Worm (Caenorhabditis elegans) whole organism, young adult: ENCODE measurements around the gene C08H9.18.

ENCODE experiments used
- B0035.1 ChIP-seq: sonication (generic microtip); optimal IDR thresholded peaks from 2 replicates; lab custom pipeline; 2016; ENCODE audit warnings: missing genetic modification characterization, mild to moderate bottlenecking, missing compliant biosample characterization, missing genotype, missing genetic modification reagents
- F22D6.2 ChIP-seq: sonication (generic microtip); optimal IDR thresholded peaks from 2 replicates; lab custom pipeline; 2016; ENCODE audit warnings: mild to moderate bottlenecking, missing genetic modification characterization, missing compliant biosample characterization
- F33H1.4 ChIP-seq: fragments of 200-800 bp; sonication (Bioruptor generic); IDR thresholded peaks from 2 replicates; pipeline ENCODE4 v1.3.6; 2022; ENCODE audit warnings: missing genetic modification reagents, missing genetic modification characterization, missing compliant biosample characterization
- F49E8.2 ChIP-seq: sonication (generic microtip); optimal IDR thresholded peaks from 3 replicates; lab custom pipeline; 2017; ENCODE audit warnings: missing genetic modification characterization, mild to moderate bottlenecking, missing compliant biosample characterization, antibody characterized with exemption, moderate library complexity; ENCODE audit not compliant: insufficient read depth
- F55B11.4 ChIP-seq: sonication (generic microtip); optimal IDR thresholded peaks from 2 replicates; lab custom pipeline; 2016; ENCODE audit warnings: missing compliant biosample characterization, missing genetic modification characterization, borderline replicate concordance; ENCODE audit not compliant: insufficient read depth
- F57C9.4 ChIP-seq: sonication (generic microtip); optimal IDR thresholded peaks from 2 replicates; lab custom pipeline; 2017; ENCODE audit warnings: mild to moderate bottlenecking, missing genetic modification characterization, missing compliant biosample characterization
- K12H6.12 ChIP-seq: fragments of 200-800 bp; sonication (Bioruptor generic); optimal IDR thresholded peaks from 2 replicates; lab custom pipeline; 2018; ENCODE audit warnings: mild to moderate bottlenecking, missing genetic modification characterization, missing compliant biosample characterization
- Y53G8AR.9 ChIP-seq: fragments of 200-800 bp; sonication (Bioruptor generic); conservative IDR thresholded peaks from 2 replicates; pipeline ENCODE4 v1.3.6; 2022; ENCODE audit warnings: missing genetic modification reagents, missing genetic modification characterization, missing compliant biosample characterization
- akir-1 ChIP-seq: fragments of 200-800 bp; sonication (Bioruptor generic); optimal IDR thresholded peaks from 2 replicates; lab custom pipeline; 2018; ENCODE audit warnings: mild to moderate bottlenecking, missing genetic modification characterization, moderate library complexity, missing compliant biosample characterization
- ama-1 ChIP-seq, 3 experiments: fragments of 150-350 bp in 1 of 3; sonication (generic microtip) in 2 of 3; optimal IDR thresholded peaks; 2 replicates each; lab custom pipeline; 2014 to 2018; ENCODE audit warnings: missing biosample characterization in 2 of 3, missing genetic modification characterization in 2 of 3, missing genetic modification reagents in 2 of 3
- aptf-3 ChIP-seq: fragments of 200-800 bp; sonication (Bioruptor generic); IDR thresholded peaks from 2 replicates; pipeline ENCODE4 v1.3.6; 2022; ENCODE audit warnings: missing genetic modification characterization, missing compliant biosample characterization
- athp-1 ChIP-seq: sonication (generic microtip); optimal IDR thresholded peaks from 2 replicates; lab custom pipeline; 2017; ENCODE audit warnings: mild to moderate bottlenecking, missing genetic modification characterization, missing compliant biosample characterization
- attf-3 ChIP-seq: fragments of 200-800 bp; sonication (Bioruptor generic); conservative IDR thresholded peaks from 2 replicates; pipeline ENCODE4 v1.3.6; 2022; ENCODE audit warnings: missing genetic modification reagents, missing genetic modification characterization, missing compliant biosample characterization
- attf-5 ChIP-seq: fragments of 200-800 bp; sonication (Bioruptor generic); optimal IDR thresholded peaks from 2 replicates; lab custom pipeline; 2018; ENCODE audit warnings: mild to moderate bottlenecking, missing genetic modification characterization, missing compliant biosample characterization
- bed-1 ChIP-seq: fragments of 200-800 bp; sonication (Bioruptor generic); IDR thresholded peaks from 2 replicates; pipeline ENCODE4 v1.3.6; 2022; ENCODE audit warnings: missing genetic modification reagents, missing genetic modification characterization, missing compliant biosample characterization
- ceh-100 ChIP-seq: fragments of 200-800 bp; sonication (Bioruptor generic); IDR thresholded peaks from 2 replicates; pipeline ENCODE4 v1.3.6; 2022; ENCODE audit warnings: missing genetic modification reagents, missing genetic modification characterization, missing compliant biosample characterization
- dox-1 ChIP-seq: fragments of 200-800 bp; sonication (Bioruptor generic); IDR thresholded peaks from 2 replicates; pipeline ENCODE4 v1.3.6; 2022; ENCODE audit warnings: missing genetic modification reagents, missing genetic modification characterization, missing compliant biosample characterization
- dpl-1 ChIP-seq: fragments of 150-350 bp; optimal IDR thresholded peaks from 2 replicates; lab custom pipeline; 2014; ENCODE audit warnings: missing biosample characterization, missing genetic modification reagents, missing genetic modification characterization
- ekl-4 ChIP-seq: fragments of 200-800 bp; sonication (Bioruptor generic); IDR thresholded peaks from 2 replicates; pipeline ENCODE4 v1.3.6; 2022; ENCODE audit warnings: missing genetic modification reagents, missing genetic modification characterization, missing compliant biosample characterization
- hmg-20 ChIP-seq: fragments of 200-800 bp; sonication (Bioruptor generic); IDR thresholded peaks from 2 replicates; pipeline ENCODE4 v1.3.6; 2022; ENCODE audit warnings: missing genetic modification reagents, missing genetic modification characterization, missing compliant biosample characterization
- hrde-1 ChIP-seq: sonication (generic microtip); optimal IDR thresholded peaks from 2 replicates; lab custom pipeline; 2016; ENCODE audit warnings: missing genetic modification characterization, mild to moderate bottlenecking, missing compliant biosample characterization, moderate library complexity, missing genotype, missing genetic modification reagents, borderline replicate concordance
- lag-1 ChIP-seq: fragments of 200-800 bp; sonication (Bioruptor generic); IDR thresholded peaks from 2 replicates; pipeline ENCODE4 v1.3.6; 2022; ENCODE audit warnings: missing genetic modification reagents, missing genetic modification characterization, missing compliant biosample characterization
- let-526 ChIP-seq: fragments of 200-800 bp; sonication (Bioruptor generic); IDR thresholded peaks from 2 replicates; pipeline ENCODE4 v1.3.6; 2022; ENCODE audit warnings: missing genetic modification reagents, missing genetic modification characterization, missing compliant biosample characterization
- madf-8 ChIP-seq: fragments of 200-800 bp; sonication (Bioruptor generic); conservative IDR thresholded peaks from 2 replicates; pipeline ENCODE4 v1.3.6; 2022; ENCODE audit warnings: missing genetic modification reagents, missing genetic modification characterization, missing compliant biosample characterization
- nfya-2 ChIP-seq: fragments of 200-800 bp; sonication (Bioruptor generic); IDR thresholded peaks from 2 replicates; pipeline ENCODE4 v1.3.6; 2022; ENCODE audit warnings: missing genetic modification reagents, missing genetic modification characterization, missing compliant biosample characterization
- nhr-179 ChIP-seq: sonication (generic microtip); optimal IDR thresholded peaks from 2 replicates; lab custom pipeline; 2016; ENCODE audit warnings: mild to moderate bottlenecking, missing genetic modification characterization, missing compliant biosample characterization
- nhr-90 ChIP-seq: sonication (generic microtip); optimal IDR thresholded peaks from 2 replicates; lab custom pipeline; 2016; ENCODE audit warnings: missing genotype, mild to moderate bottlenecking, missing genetic modification characterization, missing compliant biosample characterization
- sea-2 ChIP-seq: fragments of 200-800 bp; sonication (Bioruptor generic); IDR thresholded peaks from 2 replicates; pipeline ENCODE4 v1.3.6; 2022; ENCODE audit warnings: missing genetic modification characterization, missing compliant biosample characterization
- snpc-3.4 ChIP-seq: sonication (generic microtip); optimal IDR thresholded peaks from 2 replicates; lab custom pipeline; 2017; ENCODE audit warnings: missing genetic modification characterization, mild to moderate bottlenecking, missing compliant biosample characterization, antibody characterized with exemption, moderate library complexity, missing genotype, missing genetic modification reagents
- somi-1 ChIP-seq: fragments of 200-800 bp; sonication (Bioruptor generic); optimal IDR thresholded peaks from 2 replicates; lab custom pipeline; 2018; ENCODE audit warnings: mild to moderate bottlenecking, missing genetic modification characterization, missing compliant biosample characterization
- tbp1 ChIP-seq: fragments of 200-800 bp; sonication (Bioruptor generic); optimal IDR thresholded peaks from 2 replicates; lab custom pipeline; 2018; ENCODE audit warnings: mild to moderate bottlenecking, missing genetic modification characterization, missing compliant biosample characterization
- tbx-9 ChIP-seq: sonication (generic microtip); optimal IDR thresholded peaks from 2 replicates; lab custom pipeline; 2016; ENCODE audit warnings: borderline replicate concordance, missing genetic modification characterization, inconsistent platforms, missing compliant biosample characterization
- unc-130 ChIP-seq: sonication (generic microtip); optimal IDR thresholded peaks from 2 replicates; lab custom pipeline; 2016; ENCODE audit warnings: missing genetic modification reagents, missing genetic modification characterization, missing compliant biosample characterization
- ztf-22 ChIP-seq: fragments of 200-800 bp; sonication (Bioruptor generic); optimal IDR thresholded peaks from 2 replicates; lab custom pipeline; 2018; ENCODE audit warnings: mild to moderate bottlenecking, missing genetic modification characterization, moderate library complexity, missing compliant biosample characterization
- ztf-25 ChIP-seq: fragments of 200-800 bp; sonication (Bioruptor generic); IDR thresholded peaks from 2 replicates; pipeline ENCODE4 v1.3.6; 2022; ENCODE audit warnings: missing genetic modification reagents, missing genetic modification characterization, missing compliant biosample characterization
- ztf-28 ChIP-seq: fragments of 200-800 bp; sonication (Bioruptor generic); IDR thresholded peaks from 2 replicates; pipeline ENCODE4 v1.3.6; 2022; ENCODE audit warnings: missing genetic modification reagents, missing genetic modification characterization, missing compliant biosample characterization

The C08H9.18 gene

ce11 chrII:9874508-9875229 lies 12.6 kb upstream of the C08H9.18 start, which contains the start of the genes chil-2 and ctsa-3.2:
Gene chil-2 (minus strand): TSS chrII:9874608.
Gene ctsa-3.2 (plus strand): TSS chrII:9875179.
- TF ChIP-seq attf-5 (GFP tag; lab: Kevin White, UChicago) = no peak
- no peak for TF ChIP-seq F22D6.2 (tag; lab: Kevin White, UChicago)
- no peak for TF ChIP-seq nfya-2 (GFP tag; lab: Robert Waterston, UW)
- TF ChIP-seq ztf-22 = no peak
- no peak for TF ChIP-seq tbp1 (GFP tag; lab: Kevin White, UChicago)
- TF ChIP-seq ztf-25 = no peak
- no peak for TF ChIP-seq lag-1
- TF ChIP-seq F49E8.2 (tag; lab: Kevin White, UChicago) = no peak
- TF ChIP-seq ama-1 (optimal IDR thresholded peaks at IDR 0.05; lab: Kevin White, UChicago) = no peak
- TF ChIP-seq ama-1 (GFP tag; optimal IDR thresholded peaks at IDR 0.05; lab: Kevin White, UChicago) = no peak
- no peak for TF ChIP-seq sea-2 (GFP tag; lab: Robert Waterston, UW)

DNA sequence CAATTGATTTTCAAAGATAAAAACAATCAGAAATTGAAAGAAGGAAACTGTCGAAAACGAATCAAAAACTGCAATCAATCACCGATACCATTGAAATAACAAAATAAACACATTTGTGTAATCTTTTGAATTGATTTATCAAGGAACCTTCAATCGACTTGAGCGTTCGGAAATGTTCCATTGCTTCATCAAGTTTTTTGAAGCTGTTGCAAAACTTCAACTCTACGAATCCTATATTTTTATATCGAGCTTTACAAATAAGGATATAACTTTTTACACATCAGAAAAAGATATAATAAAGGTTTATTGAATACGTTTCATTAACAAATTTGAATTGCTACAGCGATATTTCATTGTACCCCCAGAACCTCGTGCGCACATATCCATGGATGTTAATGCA lies 10.9 kb upstream of the C08H9.18 start, which contains the start of gene chil-8:
chil-8 (minus strand) TSS at position 101 of the 400 bp plus-strand sequence.
- TF ChIP-seq nhr-179 (tag; lab: Kevin White, UChicago) (no peak), tbx-9 (tag; lab: Kevin White, UChicago) (no peak), hmg-20 (GFP tag; lab: Robert Waterston, UW) (no peak), unc-130 (GFP tag; lab: Kevin White, UChicago) (no peak), K12H6.12 (tag; lab: Kevin White, UChicago) (no peak), athp-1 (tag; lab: Kevin White, UChicago) (no peak), hrde-1 (tag; lab: Kevin White, UChicago) (no peak), F55B11.4 (no peak), ceh-100 (no peak)

ce11 chrII:9871061-9871460 lies 9.0 kb upstream of the C08H9.18 start, which contains the start of gene chil-7:
Gene chil-7 (minus strand): TSS chrII:9871172.
- TF ChIP-seq attf-3 (GFP tag; lab: Robert Waterston, UW) (no peak), madf-8 (GFP tag; lab: Robert Waterston, UW) (no peak), ekl-4 (GFP tag; lab: Robert Waterston, UW) (no peak), nhr-90 (tag; lab: Kevin White, UChicago) (no peak), unc-130 (GFP tag; lab: Kevin White, UChicago) (no peak)

ce11 chrII:9868698-9869097 lies 6.7 kb upstream of the C08H9.18 start, which contains the start of gene old-1:
Gene old-1 (minus strand): TSS chrII:9868747.
- TF ChIP-seq Y53G8AR.9 (GFP tag; lab: Robert Waterston, UW) = no peak
- no peak for TF ChIP-seq B0035.1 (tag; lab: Kevin White, UChicago)
- TF ChIP-seq bed-1 = no peak
- TF ChIP-seq akir-1 (GFP tag; lab: Kevin White, UChicago) = no peak
- no peak for TF ChIP-seq nhr-90 (tag; lab: Kevin White, UChicago)
- no peak for TF ChIP-seq F22D6.2 (tag; lab: Kevin White, UChicago)
- TF ChIP-seq let-526 = no peak
- TF ChIP-seq somi-1 (GFP tag; lab: Kevin White, UChicago) = no peak
- no peak for TF ChIP-seq F33H1.4 (GFP tag; lab: Robert Waterston, UW)
- TF ChIP-seq ztf-25 = no peak
- no peak for TF ChIP-seq F57C9.4
- no peak for TF ChIP-seq unc-130 (GFP tag; lab: Kevin White, UChicago)
- no peak for TF ChIP-seq dpl-1 (GFP tag; lab: Kevin White, UChicago)
- no peak for TF ChIP-seq ztf-28 (GFP tag; lab: Robert Waterston, UW)
- TF ChIP-seq F55B11.4 = no peak
- TF ChIP-seq snpc-3.4 (tag; lab: Kevin White, UChicago) = no peak
- no peak for TF ChIP-seq dox-1 (GFP tag; lab: Robert Waterston, UW)
- TF ChIP-seq aptf-3 = no peak
